Worm (Caenorhabditis elegans) whole organism, midembryonic: Measurements from ENCODE around the gene F21C10.6.
A peak's percentile ranks its signal among the peaks of the same experiment; 100 is the strongest.

Source experiments
- T22C8.4 ChIP-seq: fragments of 200-800 bp; sonication (Bioruptor generic); IDR thresholded peaks from 2 replicates; pipeline ENCODE4 v1.3.6; 2022; ENCODE audit warnings: missing genetic modification characterization, missing compliant biosample characterization
- cog-1 ChIP-seq: sonication (generic microtip); optimal IDR thresholded peaks from 2 replicates; lab custom pipeline; 2016; ENCODE audit warnings: missing genetic modification characterization, missing compliant biosample characterization
- flt-1 ChIP-seq: fragments of 200-800 bp; sonication (Bioruptor generic); IDR thresholded peaks from 2 replicates; pipeline ENCODE4 v1.3.6; 2022; ENCODE audit warnings: missing genetic modification characterization, missing compliant biosample characterization
- klf-2 ChIP-seq: fragments of 200-800 bp; sonication (Bioruptor generic); conservative IDR thresholded peaks from 2 replicates; pipeline ENCODE4 v1.3.6; 2022; ENCODE audit warnings: missing genetic modification reagents, missing genetic modification characterization, missing compliant biosample characterization
- med-1 ChIP-seq: sonication (generic microtip); optimal IDR thresholded peaks from 2 replicates; lab custom pipeline; 2017; ENCODE audit warnings: missing genetic modification characterization, mild to moderate bottlenecking, missing compliant biosample characterization, antibody characterized with exemption, missing genetic modification reagents; ENCODE audit not compliant: insufficient read depth
- ref-1 ChIP-seq: fragments of 200-800 bp; sonication (Bioruptor generic); conservative IDR thresholded peaks from 2 replicates; pipeline ENCODE4 v1.3.6; 2022; ENCODE audit warnings: missing genetic modification reagents, missing genetic modification characterization, missing compliant biosample characterization
- tab-1 ChIP-seq: fragments of 200-800 bp; sonication (Bioruptor generic); IDR thresholded peaks from 2 replicates; pipeline ENCODE4 v1.3.6; 2022; ENCODE audit warnings: missing genetic modification characterization, missing compliant biosample characterization
- ztf-29 ChIP-seq: fragments of 200-800 bp; sonication (Bioruptor generic); IDR thresholded peaks from 2 replicates; pipeline ENCODE4 v1.3.6; 2022; ENCODE audit warnings: missing genetic modification reagents, missing genetic modification characterization, missing compliant biosample characterization

DNA sequence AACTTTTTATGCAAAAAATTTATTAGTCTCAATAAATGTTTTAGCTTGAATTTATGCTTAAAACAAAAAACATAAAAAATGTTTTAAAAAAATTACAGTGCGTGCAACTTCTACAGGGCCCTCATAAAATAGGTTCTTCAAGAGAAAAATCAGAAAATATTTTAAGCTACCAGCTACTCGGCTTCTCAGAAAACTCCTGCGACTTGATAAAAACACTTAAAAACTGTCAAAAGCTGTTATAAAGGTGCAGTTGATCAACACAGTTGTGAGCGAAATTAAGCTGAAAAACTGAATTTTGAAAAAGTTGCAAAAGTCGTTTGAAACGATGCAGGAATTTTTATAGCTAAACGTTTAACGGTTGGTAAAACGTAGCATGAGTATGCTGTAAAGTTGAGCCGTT is 35.5 kb upstream of the F21C10.6 start:
- TF ChIP-seq flt-1 (peak; percentile 42; the same call in 1 of the 2 replicates), ztf-29 (GFP tag; lab: Robert Waterston, UW) (no peak), ref-1 (GFP tag; lab: Robert Waterston, UW) (no peak), cog-1 (tag; lab: Kevin White, UChicago) (no peak), tab-1 (GFP tag; lab: Robert Waterston, UW) (no peak), T22C8.4 (GFP tag; lab: Robert Waterston, UW) (no peak), klf-2 (GFP tag; lab: Robert Waterston, UW) (no peak), med-1 (GFP tag; lab: Kevin White, UChicago) (no peak)
